Fruit fly (Drosophila melanogaster) whole organism, embryonic: Measurements from ENCODE around the gene Ctr1A.

Source experiments
- BtbVII ChIP-seq: fragments of 200-800 bp; sonication (Bioruptor generic); optimal IDR thresholded peaks from 3 replicates; lab custom pipeline; 2017; ENCODE audit warnings: missing biosample characterization, mild to moderate bottlenecking, missing genetic modification characterization
- CG10565 ChIP-seq: fragments of 200-800 bp; sonication (Bioruptor generic); optimal IDR thresholded peaks from 3 replicates; lab custom pipeline; 2016; ENCODE audit warnings: missing biosample characterization, mild to moderate bottlenecking, missing genetic modification characterization
- CG10654 ChIP-seq: fragments of 200-800 bp; sonication (Bioruptor generic); optimal IDR thresholded peaks from 2 replicates; lab custom pipeline; 2016; ENCODE audit warnings: missing biosample characterization, missing genetic modification characterization
- CG11085 ChIP-seq: fragments of 200-800 bp; sonication (Bioruptor generic); IDR thresholded peaks from 2 replicates; pipeline ENCODE4 v1.3.6; 2022; ENCODE audit warnings: missing biosample characterization, missing genetic modification characterization
- CG13123 ChIP-seq: fragments of 200-800 bp; sonication (Bioruptor generic); optimal IDR thresholded peaks from 2 replicates; lab custom pipeline; 2016; ENCODE audit warnings: missing biosample characterization, missing genetic modification characterization
- CG13296 ChIP-seq: fragments of 200-800 bp; sonication (Bioruptor generic); optimal IDR thresholded peaks from 3 replicates; lab custom pipeline; 2018; ENCODE audit warnings: missing biosample characterization, mild to moderate bottlenecking, missing genetic modification characterization
- CG14965 ChIP-seq: fragments of 200-800 bp; sonication (Bioruptor generic); optimal IDR thresholded peaks from 2 replicates; lab custom pipeline; 2016; ENCODE audit warnings: missing biosample characterization, missing genetic modification characterization, borderline replicate concordance
- CG3163 ChIP-seq: fragments of 200-800 bp; sonication (Bioruptor generic); optimal IDR thresholded peaks from 3 replicates; lab custom pipeline; 2016; ENCODE audit warnings: missing biosample characterization, missing genetic modification characterization
- CG34224 ChIP-seq: fragments of 200-800 bp; sonication (Bioruptor generic); IDR thresholded peaks from 3 replicates; pipeline ENCODE4 v1.3.6; 2022; ENCODE audit warnings: missing biosample characterization, missing genetic modification characterization; ENCODE audit not compliant: partially characterized antibody
- CG34422 ChIP-seq: fragments of 200-800 bp; sonication (Bioruptor generic); IDR thresholded peaks from 3 replicates; pipeline ENCODE4 v1.3.6; 2022; ENCODE audit warnings: missing biosample characterization, missing genetic modification characterization
- CG4328 ChIP-seq: fragments of 200-800 bp; sonication (Bioruptor generic); optimal IDR thresholded peaks from 3 replicates; lab custom pipeline; 2017; ENCODE audit warnings: missing biosample characterization, missing genetic modification reagents, missing genetic modification characterization
- CG6683 ChIP-seq: fragments of 200-800 bp; sonication (Bioruptor generic); optimal IDR thresholded peaks from 2 replicates; lab custom pipeline; 2017; ENCODE audit warnings: missing biosample characterization, mild to moderate bottlenecking, missing genetic modification characterization, missing genetic modification reagents
- CG6765 ChIP-seq: fragments of 200-800 bp; sonication (Bioruptor generic); optimal IDR thresholded peaks from 3 replicates; lab custom pipeline; 2017; ENCODE audit warnings: missing biosample characterization, mild to moderate bottlenecking, missing genetic modification characterization
- CG7357 ChIP-seq: fragments of 200-800 bp; sonication (Bioruptor generic); IDR thresholded peaks from 3 replicates; pipeline ENCODE4 v1.3.6; 2022; ENCODE audit warnings: missing biosample characterization, missing genetic modification characterization
- CG7928 ChIP-seq: fragments of 200-800 bp; sonication (Bioruptor generic); optimal IDR thresholded peaks from 2 replicates; lab custom pipeline; 2017; ENCODE audit warnings: missing biosample characterization, mild to moderate bottlenecking, missing genetic modification characterization
- CG8290 ChIP-seq, 3 experiments: fragments of 200-800 bp; sonication (Bioruptor generic); optimal IDR thresholded peaks; 2 replicates each; lab custom pipeline; 2016 to 2019; ENCODE audit warnings: missing biosample characterization in 3 of 3, missing genetic modification characterization in 3 of 3, mild to moderate bottlenecking in 2 of 3, moderate library complexity in 1 of 3
- CG8924 ChIP-seq: fragments of 200-800 bp; optimal IDR thresholded peaks from 3 replicates; lab custom pipeline; 2019; ENCODE audit warnings: missing biosample characterization, mild to moderate bottlenecking, missing genetic modification characterization, moderate library complexity
- CoRest ChIP-seq: fragments of 200-800 bp; sonication (Bioruptor generic); optimal IDR thresholded peaks from 3 replicates; lab custom pipeline; 2018; ENCODE audit warnings: missing biosample characterization, mild to moderate bottlenecking, missing genetic modification characterization, moderate library complexity
- CrebB ChIP-seq: fragments of 200-800 bp; sonication (Bioruptor generic); optimal IDR thresholded peaks from 3 replicates; lab custom pipeline; 2018; ENCODE audit warnings: missing biosample characterization, mild to moderate bottlenecking, missing genetic modification characterization
- Dek ChIP-seq: fragments of 200-800 bp; sonication (Bioruptor generic); optimal IDR thresholded peaks from 3 replicates; lab custom pipeline; 2019; ENCODE audit warnings: missing biosample characterization, mild to moderate bottlenecking, missing genetic modification characterization, moderate library complexity
- ERR ChIP-seq: fragments of 200-800 bp; sonication (Bioruptor generic); optimal IDR thresholded peaks from 2 replicates; lab custom pipeline; 2016; ENCODE audit warnings: missing biosample characterization, missing genetic modification characterization
- Elba2 ChIP-seq: fragments of 200-800 bp; sonication (Bioruptor generic); optimal IDR thresholded peaks from 3 replicates; lab custom pipeline; 2016; ENCODE audit warnings: missing biosample characterization, missing genetic modification characterization
- Ets65A ChIP-seq: fragments of 200-800 bp; sonication (Bioruptor generic); peaks from one replicate; lab custom pipeline; 2016; ENCODE audit warnings: missing biosample characterization, missing genetic modification characterization
- H15 ChIP-seq: fragments of 200-800 bp; sonication (Bioruptor generic); IDR thresholded peaks from 3 replicates; pipeline ENCODE4 v1.3.6; 2022; ENCODE audit warnings: missing biosample characterization, missing genetic modification characterization
- Hmr ChIP-seq: fragments of 200-800 bp; sonication (Bioruptor generic); optimal IDR thresholded peaks from 3 replicates; lab custom pipeline; 2017; ENCODE audit warnings: mild to moderate bottlenecking, missing biosample characterization, missing genetic modification reagents, missing genetic modification characterization
- MESR4 ChIP-seq: fragments of 200-800 bp; sonication (Bioruptor generic); optimal IDR thresholded peaks from 2 replicates; lab custom pipeline; 2018; ENCODE audit warnings: missing biosample characterization, mild to moderate bottlenecking, missing genetic modification characterization, moderate library complexity
- Meics ChIP-seq: fragments of 200-800 bp; sonication (Bioruptor generic); optimal IDR thresholded peaks from 2 replicates; lab custom pipeline; 2017; ENCODE audit warnings: missing biosample characterization, mild to moderate bottlenecking, missing genetic modification characterization
- Myb ChIP-seq: fragments of 200-800 bp; sonication (Bioruptor generic); optimal IDR thresholded peaks from 2 replicates; lab custom pipeline; 2016; ENCODE audit warnings: missing biosample characterization, missing genetic modification characterization
- NC2α ChIP-seq: fragments of 200-800 bp; sonication (Bioruptor generic); optimal IDR thresholded peaks from 2 replicates; lab custom pipeline; 2016; ENCODE audit warnings: missing biosample characterization, missing genetic modification characterization
- NC2β ChIP-seq: fragments of 200-800 bp; sonication (Bioruptor generic); optimal IDR thresholded peaks from 2 replicates; lab custom pipeline; 2016; ENCODE audit warnings: missing biosample characterization, missing genetic modification characterization
- Nf-YA ChIP-seq: fragments of 200-800 bp; sonication (Bioruptor generic); IDR thresholded peaks from 2 replicates; pipeline ENCODE4 v1.3.6; 2022; ENCODE audit warnings: missing biosample characterization, missing genetic modification characterization
- Xrp1 ChIP-seq: fragments of 200-800 bp; sonication (Bioruptor generic); IDR thresholded peaks from 2 replicates; pipeline ENCODE4 v1.3.6; 2022; ENCODE audit warnings: missing biosample characterization, missing genetic modification characterization
- abd-A ChIP-seq: fragments of 200-800 bp; sonication (Bioruptor generic); optimal IDR thresholded peaks from 3 replicates; lab custom pipeline; 2019; ENCODE audit warnings: missing biosample characterization, mild to moderate bottlenecking, missing genetic modification characterization, moderate library complexity
- bab2 ChIP-seq: fragments of 200-800 bp; sonication (Bioruptor generic); optimal IDR thresholded peaks from 2 replicates; lab custom pipeline; 2016; ENCODE audit warnings: missing biosample characterization, missing genetic modification characterization
- bigmax ChIP-seq: fragments of 200-800 bp; sonication (Bioruptor generic); optimal IDR thresholded peaks from 2 replicates; lab custom pipeline; 2018; ENCODE audit warnings: missing biosample characterization, mild to moderate bottlenecking, missing genetic modification characterization
- cas ChIP-seq: fragments of 200-800 bp; sonication (Bioruptor generic); IDR thresholded peaks from 2 replicates; pipeline ENCODE4 v1.3.6; 2022; ENCODE audit warnings: missing biosample characterization, missing genetic modification characterization
- corto ChIP-seq: fragments of 200-800 bp; sonication (Bioruptor generic); optimal IDR thresholded peaks from 2 replicates; lab custom pipeline; 2016; ENCODE audit warnings: missing biosample characterization, mild to moderate bottlenecking, missing genetic modification characterization, moderate library complexity
- dpn ChIP-seq, 2 experiments: fragments of 200-800 bp; sonication (Bioruptor generic); optimal IDR thresholded peaks; 3 replicates each; lab custom pipeline; 2016; ENCODE audit warnings: missing biosample characterization in 2 of 2, missing genetic modification characterization in 2 of 2
- exex ChIP-seq: fragments of 200-800 bp; sonication (Bioruptor generic); optimal IDR thresholded peaks from 4 replicates; lab custom pipeline; 2018; ENCODE audit warnings: missing biosample characterization, mild to moderate bottlenecking, missing genetic modification characterization, moderate library complexity
- gfzf ChIP-seq: fragments of 200-800 bp; sonication (Bioruptor generic); optimal IDR thresholded peaks from 2 replicates; lab custom pipeline; 2016; ENCODE audit warnings: missing biosample characterization, mild to moderate bottlenecking, missing genetic modification characterization, moderate library complexity
- gt ChIP-seq: fragments of 200-800 bp; sonication (Bioruptor generic); IDR thresholded peaks from 2 replicates; pipeline ENCODE4 v1.3.6; 2022; ENCODE audit warnings: missing biosample characterization, missing genetic modification characterization
- kah ChIP-seq: fragments of 200-800 bp; sonication (Bioruptor generic); optimal IDR thresholded peaks from 2 replicates; lab custom pipeline; 2018; ENCODE audit warnings: missing biosample characterization, mild to moderate bottlenecking, missing genetic modification characterization
- lab ChIP-seq: fragments of 200-800 bp; sonication (Bioruptor generic); optimal IDR thresholded peaks from 3 replicates; lab custom pipeline; 2017; ENCODE audit warnings: missing biosample characterization, missing genetic modification characterization, mild to moderate bottlenecking, moderate library complexity, missing genetic modification reagents
- ranshi ChIP-seq: fragments of 200-800 bp; sonication (Bioruptor generic); IDR thresholded peaks from 2 replicates; pipeline ENCODE4 v1.3.6; 2022; ENCODE audit warnings: missing biosample characterization, missing genetic modification characterization
- scrt ChIP-seq: fragments of 200-800 bp; sonication (Bioruptor generic); optimal IDR thresholded peaks from 2 replicates; lab custom pipeline; 2018; ENCODE audit warnings: missing biosample characterization, mild to moderate bottlenecking, missing genetic modification characterization, moderate library complexity
- sd ChIP-seq: fragments of 200-800 bp; sonication (Bioruptor generic); optimal IDR thresholded peaks from 3 replicates; lab custom pipeline; 2018; ENCODE audit warnings: missing biosample characterization, mild to moderate bottlenecking, missing genetic modification characterization, moderate library complexity
- sim ChIP-seq: fragments of 200-800 bp; sonication (Bioruptor generic); IDR thresholded peaks from 2 replicates; pipeline ENCODE4 v1.3.6; 2022; ENCODE audit warnings: missing biosample characterization, missing genetic modification characterization
- sima ChIP-seq: fragments of 200-800 bp; sonication (Bioruptor generic); optimal IDR thresholded peaks from 2 replicates; lab custom pipeline; 2016; ENCODE audit warnings: missing biosample characterization, missing genetic modification characterization
- sisA ChIP-seq: fragments of 200-800 bp; sonication (Bioruptor generic); IDR thresholded peaks from 2 replicates; pipeline ENCODE4 v1.3.6; 2022; ENCODE audit warnings: missing biosample characterization, missing genetic modification characterization
- stc ChIP-seq: fragments of 200-800 bp; sonication (Bioruptor generic); IDR thresholded peaks from 2 replicates; pipeline ENCODE4 v1.3.6; 2022; ENCODE audit warnings: missing biosample characterization, missing genetic modification characterization
- toy ChIP-seq: fragments of 200-800 bp; sonication (Bioruptor generic); IDR thresholded peaks from 2 replicates; pipeline ENCODE4 v1.3.6; 2022; ENCODE audit warnings: missing biosample characterization, missing genetic modification characterization
- wor ChIP-seq: fragments of 200-800 bp; sonication (Bioruptor generic); IDR thresholded peaks from 2 replicates; pipeline ENCODE4 v1.3.6; 2022; ENCODE audit warnings: missing biosample characterization, missing genetic modification characterization

Gene Ctr1A

DNA sequence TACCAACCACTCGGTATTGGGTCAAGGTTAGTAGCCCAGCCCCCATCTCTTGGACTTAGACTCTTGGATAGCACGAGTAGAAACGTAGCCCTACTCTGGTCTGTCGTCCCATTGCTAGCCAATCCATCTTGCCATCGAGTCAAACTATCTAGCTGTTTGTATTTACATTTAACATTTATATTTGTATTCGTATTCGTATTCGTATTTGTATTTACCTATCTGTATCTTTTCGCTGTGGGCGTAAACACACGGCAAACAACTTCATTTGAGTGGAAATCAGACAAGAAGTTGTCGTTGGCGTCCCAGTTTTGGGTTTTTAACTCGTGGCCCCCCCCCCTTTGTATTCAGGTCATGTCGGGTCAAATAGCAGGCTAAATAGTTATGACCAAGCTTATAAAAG, 47.2 kb upstream of the Ctr1A start (continued):
- TF ChIP-seq MESR4 = no peak
- peak; percentile 16 for TF ChIP-seq CG8924 (tag; lab: Kevin White, UChicago)
- TF ChIP-seq gfzf (GFP tag; lab: Kevin White, UChicago) = no peak
- no peak for TF ChIP-seq CG7357 (GFP tag; lab: Robert Waterston, UW)
- peak; percentile 53 for TF ChIP-seq sd (tag; lab: Kevin White, UChicago)
- TF ChIP-seq exex (tag; lab: Kevin White, UChicago) = peak; percentile 23
- TF ChIP-seq Nf-YA = no peak
- no peak for TF ChIP-seq Elba2 (GFP tag; lab: Kevin White, UChicago)
- TF ChIP-seq CG6765 (GFP tag; lab: Kevin White, UChicago) = peak; percentile 18
- no peak for TF ChIP-seq bab2 (GFP tag; lab: Kevin White, UChicago)
- TF ChIP-seq CG13296 (GFP tag; lab: Kevin White, UChicago) = peak; percentile 53
- peak; percentile 50 for TF ChIP-seq Meics (GFP tag; lab: Kevin White, UChicago)
- TF ChIP-seq cas (GFP tag; lab: Robert Waterston, UW) = no peak
- no peak for TF ChIP-seq CG10565 (GFP tag; lab: Kevin White, UChicago)
- TF ChIP-seq CG13123 = no peak
- no peak for TF ChIP-seq CG34422 (GFP tag; lab: Robert Waterston, UW)
- TF ChIP-seq NC2β (GFP tag; lab: Kevin White, UChicago) = peak; percentile 28
- TF ChIP-seq Xrp1 (GFP tag; lab: Robert Waterston, UW) = peak; percentile 63
- TF ChIP-seq corto (GFP tag; lab: Kevin White, UChicago) = no peak
- TF ChIP-seq CG7928 (GFP tag; lab: Kevin White, UChicago) = no peak
- TF ChIP-seq Dek (tag; lab: Kevin White, UChicago) = no peak
- no peak for TF ChIP-seq sima (GFP tag; lab: Kevin White, UChicago)
- no peak for TF ChIP-seq CG4328 (GFP tag; lab: Kevin White, UChicago)
- no peak for TF ChIP-seq sisA
- TF ChIP-seq Ets65A (GFP tag; lab: Kevin White, UChicago) = no peak
- TF ChIP-seq abd-A (tag; lab: Kevin White, UChicago) = peak; percentile 14
- no peak for TF ChIP-seq stc (GFP tag; lab: Robert Waterston, UW)
- TF ChIP-seq lab (GFP tag; lab: Kevin White, UChicago) = peak; percentile 75
- peak; percentile 77 for TF ChIP-seq BtbVII (GFP tag; lab: Kevin White, UChicago)
- no peak for TF ChIP-seq sim (GFP tag; lab: Robert Waterston, UW)
- peak; percentile 17; the same call in 1 of the 2 replicates for TF ChIP-seq ranshi (GFP tag; lab: Robert Waterston, UW)
- TF ChIP-seq toy (GFP tag; lab: Robert Waterston, UW) = no peak
- TF ChIP-seq kah (GFP tag; lab: Kevin White, UChicago) = no peak
- no peak for TF ChIP-seq wor (GFP tag; lab: Robert Waterston, UW)
- no peak for TF ChIP-seq CG10654 (GFP tag; lab: Kevin White, UChicago)
- no peak for TF ChIP-seq gt (GFP tag; lab: Robert Waterston, UW)
- no peak for TF ChIP-seq NC2α (GFP tag; lab: Kevin White, UChicago)
- TF ChIP-seq H15 = no peak
- no peak for TF ChIP-seq CG8290 (GFP tag; optimal IDR thresholded peaks at IDR 0.05; lab: Kevin White, UChicago)
- peak; percentile 29 to 67 for TF ChIP-seq CG8290 (tag; optimal IDR thresholded peaks at IDR 0.05; lab: Kevin White, UChicago)
- no peak for TF ChIP-seq dpn (GFP tag; optimal IDR thresholded peaks at IDR 0.05; lab: Kevin White, UChicago)
- TF ChIP-seq CoRest (tag; lab: Kevin White, UChicago) = peak; percentile 7
- TF ChIP-seq CG3163 = no peak
- no peak for TF ChIP-seq ERR (GFP tag; lab: Kevin White, UChicago)
- TF ChIP-seq Myb (GFP tag; lab: Kevin White, UChicago) = no peak
- TF ChIP-seq CrebB (tag; lab: Kevin White, UChicago) = peak; percentile 58
- TF ChIP-seq CG6683 (GFP tag; lab: Kevin White, UChicago) = peak; percentile 48
- no peak for TF ChIP-seq bigmax (GFP tag; lab: Kevin White, UChicago)
- TF ChIP-seq CG14965 (GFP tag; lab: Kevin White, UChicago) = peak; percentile 4
- peak; percentile 55 for TF ChIP-seq Hmr
- TF ChIP-seq CG34224 = no peak
- no peak for TF ChIP-seq CG11085 (GFP tag; lab: Robert Waterston, UW)
- peak; percentile 6 for TF ChIP-seq scrt (GFP tag; lab: Kevin White, UChicago)
